Worm (Caenorhabditis elegans) whole organism, midembryonic: Measurements from ENCODE around the gene col-151.

Experiments
- flt-1 ChIP-seq: fragments of 200-800 bp; sonication (Bioruptor generic); IDR thresholded peaks from 2 replicates; pipeline ENCODE4 v1.3.6; 2022; ENCODE audit warnings: missing genetic modification characterization, missing compliant biosample characterization
- med-1 ChIP-seq: sonication (generic microtip); optimal IDR thresholded peaks from 2 replicates; lab custom pipeline; 2017; ENCODE audit warnings: missing genetic modification characterization, mild to moderate bottlenecking, missing compliant biosample characterization, antibody characterized with exemption, missing genetic modification reagents; ENCODE audit not compliant: insufficient read depth
- ztf-23 ChIP-seq: fragments of 200-800 bp; sonication (Bioruptor generic); IDR thresholded peaks from 2 replicates; pipeline ENCODE4 v1.3.6; 2022; ENCODE audit warnings: missing genetic modification reagents, missing genetic modification characterization, missing compliant biosample characterization
- ztf-29 ChIP-seq: fragments of 200-800 bp; sonication (Bioruptor generic); IDR thresholded peaks from 2 replicates; pipeline ENCODE4 v1.3.6; 2022; ENCODE audit warnings: missing genetic modification reagents, missing genetic modification characterization, missing compliant biosample characterization

- no peak for TF ChIP-seq med-1 (GFP tag; lab: Kevin White, UChicago)
- no peak for TF ChIP-seq ztf-23 (GFP tag; lab: Robert Waterston, UW)
- no peak for TF ChIP-seq flt-1 (GFP tag; lab: Robert Waterston, UW)
- TF ChIP-seq ztf-29 (GFP tag; lab: Robert Waterston, UW), result no peak
These were observed 11.1 kb downstream of the col-151 start, which contains the start of gene spe-10 for ce11 chrV:10383950-10384349.
